Worm (Caenorhabditis elegans) whole organism, L1 larva: ENCODE results near the gene sri-28.
"Not testable (repeated sequence)": the region's sequence is repeated elsewhere in the genome, so short reads cannot be mapped to it uniquely, and the experiment has no call there.

Experiments used
- C16A3.4 ChIP-seq: fragments of 150-350 bp; optimal IDR thresholded peaks from 2 replicates; lab custom pipeline; 2014; ENCODE audit warnings: missing biosample characterization, missing genetic modification characterization
- Y116A8C.19 ChIP-seq: sonication (generic microtip); optimal IDR thresholded peaks from 2 replicates; lab custom pipeline; 2016; ENCODE audit warnings: missing compliant biosample characterization, missing genetic modification characterization, borderline replicate concordance
- aha-1 ChIP-seq: fragments of 150-350 bp; optimal IDR thresholded peaks from 2 replicates; lab custom pipeline; 2014; ENCODE audit warnings: missing biosample characterization, missing genetic modification characterization
- aly-2 ChIP-seq: fragments of 150-350 bp; optimal IDR thresholded peaks from 2 replicates; lab custom pipeline; 2014; ENCODE audit warnings: missing biosample characterization, missing genetic modification characterization
- ama-1 ChIP-seq: fragments of 150-350 bp; optimal IDR thresholded peaks from 2 replicates; lab custom pipeline; 2014
- blmp-1 ChIP-seq: fragments of 150-350 bp; optimal IDR thresholded peaks from 2 replicates; lab custom pipeline; 2014; ENCODE audit warnings: missing biosample characterization, missing genetic modification characterization
- ceh-63 ChIP-seq: fragments of 200-800 bp; sonication (Bioruptor generic); optimal IDR thresholded peaks from 2 replicates; lab custom pipeline; 2018; ENCODE audit warnings: mild to moderate bottlenecking, missing genetic modification characterization, missing compliant biosample characterization
- ceh-8 ChIP-seq: fragments of 200-800 bp; sonication (Bioruptor generic); optimal IDR thresholded peaks from 2 replicates; lab custom pipeline; 2018; ENCODE audit warnings: mild to moderate bottlenecking, missing genetic modification characterization, moderate library complexity, missing compliant biosample characterization
- ceh-82 ChIP-seq, 3 experiments: fragments of 150-350 bp in 1 of 3; sonication (generic microtip) in 2 of 3; optimal IDR thresholded peaks; 2 replicates each; lab custom pipeline; 2014 to 2017; ENCODE audit warnings: missing biosample characterization in 3 of 3, missing genetic modification characterization in 3 of 3
- ceh-88 ChIP-seq: fragments of 200-800 bp; sonication (Bioruptor generic); IDR thresholded peaks from 2 replicates; pipeline ENCODE4 v1.3.6; 2022; ENCODE audit warnings: missing genetic modification characterization, missing compliant biosample characterization
- ceh-90 ChIP-seq: sonication (generic microtip); optimal IDR thresholded peaks from 2 replicates; lab custom pipeline; 2016; ENCODE audit warnings: missing genetic modification characterization, missing compliant biosample characterization
- ces-1 ChIP-seq: fragments of 150-350 bp; optimal IDR thresholded peaks from 2 replicates; lab custom pipeline; 2014; ENCODE audit warnings: missing biosample characterization, missing genetic modification reagents, missing genetic modification characterization
- dpl-1 ChIP-seq, 3 experiments: fragments of 150-350 bp in 2 of 3; sonication (generic microtip) in 1 of 3; optimal IDR thresholded peaks; 2 replicates each; lab custom pipeline; 2014 to 2017; ENCODE audit warnings: missing biosample characterization in 3 of 3, missing genetic modification characterization in 3 of 3, missing genetic modification reagents in 3 of 3
- dsc-1 ChIP-seq: sonication (generic microtip); optimal IDR thresholded peaks from 2 replicates; lab custom pipeline; 2016; ENCODE audit warnings: mild to moderate bottlenecking, missing genetic modification characterization, missing compliant biosample characterization
- efl-1 ChIP-seq, 4 experiments: fragments of 150-350 bp; optimal IDR thresholded peaks in 3 of 4; peaks in 1 of 4; 1 replicate in 1 of 4; 2 replicates in 3 of 4; lab custom pipeline; 2014; ENCODE audit warnings: missing biosample characterization in 2 of 4, missing genetic modification characterization in 2 of 4, missing genetic modification reagents in 2 of 4
- elt-3 ChIP-seq, 6 experiments: fragments of 150-350 bp in 1 of 6; sonication (generic microtip); optimal IDR thresholded peaks; 2 replicates each; lab custom pipeline; 2017 to 2018; ENCODE audit warnings: missing biosample characterization in 6 of 6, missing genetic modification characterization in 6 of 6, inconsistent platforms in 1 of 6
- fkh-8 ChIP-seq: sonication (generic microtip); optimal IDR thresholded peaks from 2 replicates; lab custom pipeline; 2016; ENCODE audit warnings: mild to moderate bottlenecking, missing genetic modification characterization, missing compliant biosample characterization
- fos-1 ChIP-seq: fragments of 150-350 bp; optimal IDR thresholded peaks from 2 replicates; lab custom pipeline; 2014; ENCODE audit warnings: missing biosample characterization, missing genetic modification characterization
- hlh-4 ChIP-seq: sonication (generic microtip); optimal IDR thresholded peaks from 2 replicates; lab custom pipeline; 2016; ENCODE audit warnings: mild to moderate bottlenecking, missing genetic modification characterization, missing compliant biosample characterization
- lin-13 ChIP-seq: fragments of 150-350 bp; optimal IDR thresholded peaks from 2 replicates; lab custom pipeline; 2014; ENCODE audit warnings: missing biosample characterization, missing genetic modification reagents, missing genetic modification characterization
- lin-14 ChIP-seq: fragments of 200-800 bp; sonication (Bioruptor generic); optimal IDR thresholded peaks from 2 replicates; lab custom pipeline; 2018; ENCODE audit warnings: mild to moderate bottlenecking, missing genetic modification characterization, moderate library complexity, missing compliant biosample characterization
- lin-39 ChIP-seq: fragments of 150-350 bp; optimal IDR thresholded peaks from 2 replicates; lab custom pipeline; 2014; ENCODE audit warnings: missing biosample characterization, missing genetic modification reagents, missing genetic modification characterization
- lir-3 ChIP-seq: sonication (generic microtip); optimal IDR thresholded peaks from 2 replicates; lab custom pipeline; 2016; ENCODE audit warnings: mild to moderate bottlenecking, missing genetic modification characterization, moderate library complexity, missing compliant biosample characterization; ENCODE audit not compliant: poor library complexity
- lsy-2 ChIP-seq, 2 experiments: fragments of 150-350 bp; optimal IDR thresholded peaks; 2 replicates each; lab custom pipeline; 2014; ENCODE audit warnings: missing biosample characterization in 2 of 2, missing genetic modification characterization in 2 of 2
- mab-9 ChIP-seq: fragments of 200-800 bp; sonication (Bioruptor generic); IDR thresholded peaks from 2 replicates; pipeline ENCODE4 v1.3.6; 2022; ENCODE audit warnings: missing genetic modification reagents, missing genetic modification characterization, missing compliant biosample characterization
- mep-1 ChIP-seq: fragments of 150-350 bp; optimal IDR thresholded peaks from 2 replicates; lab custom pipeline; 2014; ENCODE audit warnings: missing biosample characterization, missing genetic modification characterization
- nhr-28 ChIP-seq: fragments of 150-350 bp; optimal IDR thresholded peaks from 2 replicates; lab custom pipeline; 2014; ENCODE audit warnings: missing biosample characterization, missing genetic modification characterization
- nhr-77 ChIP-seq: fragments of 150-350 bp; optimal IDR thresholded peaks from 2 replicates; lab custom pipeline; 2014; ENCODE audit warnings: missing biosample characterization, missing genetic modification characterization
- nhr-84 ChIP-seq: sonication (generic microtip); optimal IDR thresholded peaks from 2 replicates; lab custom pipeline; 2017; ENCODE audit warnings: missing biosample characterization, missing genetic modification characterization
- nhr-85 ChIP-seq: sonication (generic microtip); peaks from one replicate; lab custom pipeline; 2016; ENCODE audit warnings: missing genetic modification characterization, inconsistent platforms, missing compliant biosample characterization
- nhr-90 ChIP-seq: sonication (generic microtip); optimal IDR thresholded peaks from 2 replicates; lab custom pipeline; 2016; ENCODE audit warnings: mild to moderate bottlenecking, missing genetic modification characterization, missing compliant biosample characterization; ENCODE audit not compliant: poor library complexity
- pqm-1 ChIP-seq: sonication (generic microtip); optimal IDR thresholded peaks from 3 replicates; lab custom pipeline; 2017; ENCODE audit warnings: missing biosample characterization, missing genetic modification characterization
- rnt-1 ChIP-seq: sonication (generic microtip); optimal IDR thresholded peaks from 2 replicates; lab custom pipeline; 2016; ENCODE audit warnings: mild to moderate bottlenecking, missing genetic modification characterization, moderate library complexity, missing compliant biosample characterization
- snu-23 ChIP-seq: sonication (generic microtip); optimal IDR thresholded peaks from 2 replicates; lab custom pipeline; 2016; ENCODE audit warnings: missing genetic modification characterization, missing compliant biosample characterization
- sox-4 ChIP-seq: sonication (generic microtip); optimal IDR thresholded peaks from 2 replicates; lab custom pipeline; 2016; ENCODE audit warnings: missing genetic modification characterization, missing compliant biosample characterization
- sptf-1 ChIP-seq: fragments of 150-350 bp; optimal IDR thresholded peaks from 2 replicates; lab custom pipeline; 2014; ENCODE audit warnings: missing biosample characterization, missing genetic modification characterization
- sup-37 ChIP-seq: fragments of 200-800 bp; sonication (Bioruptor generic); optimal IDR thresholded peaks from 2 replicates; lab custom pipeline; 2018; ENCODE audit warnings: mild to moderate bottlenecking, missing genetic modification characterization, missing compliant biosample characterization
- swsn-7 ChIP-seq: sonication (generic microtip); optimal IDR thresholded peaks from 2 replicates; lab custom pipeline; 2016; ENCODE audit warnings: missing genetic modification characterization, missing compliant biosample characterization
- tbx-2 ChIP-seq: sonication (generic microtip); optimal IDR thresholded peaks from 2 replicates; lab custom pipeline; 2016; ENCODE audit warnings: missing genetic modification characterization, missing compliant biosample characterization
- unc-98 ChIP-seq: fragments of 200-800 bp; sonication (Bioruptor generic); IDR thresholded peaks from 2 replicates; pipeline ENCODE4 v1.3.6; 2022; ENCODE audit warnings: missing genetic modification characterization, missing compliant biosample characterization

The sri-28 gene

ce11 chrII:3028264-3028663 lies 20.2 kb upstream of the sri-28 start:
- TF ChIP-seq blmp-1 (tag; lab: Kevin White, UChicago) (peak; percentile 98), sox-4 (tag; lab: Kevin White, UChicago) (no peak), ceh-63 (no peak), mab-9 (GFP tag; lab: Robert Waterston, UW) (no peak), lir-3 (no peak), elt-3 (tag; optimal IDR thresholded peaks at IDR 0.05; lab: Kevin White, UChicago) (peak in 1 of 6 experiments; percentile 31), Y116A8C.19 (tag; lab: Kevin White, UChicago) (no peak), lin-39 (tag; lab: Kevin White, UChicago) (no peak), lsy-2 (tag; optimal IDR thresholded peaks at IDR 0.05; lab: Kevin White, UChicago) (no peak), hlh-4 (tag; lab: Kevin White, UChicago) (no peak), mep-1 (tag; lab: Kevin White, UChicago) (peak; percentile 23), swsn-7 (tag; lab: Kevin White, UChicago) (no peak), dsc-1 (tag; lab: Kevin White, UChicago) (no peak), C16A3.4 (peak; percentile 7), nhr-84 (tag; lab: Kevin White, UChicago) (no peak), snu-23 (GFP tag; lab: Kevin White, UChicago) (peak; percentile 21), ceh-90 (tag; lab: Kevin White, UChicago) (no peak), nhr-28 (no peak), ceh-88 (GFP tag; lab: Robert Waterston, UW) (no peak), ama-1 (lab: Kevin White, UChicago) (no peak), ces-1 (GFP tag; lab: Kevin White, UChicago) (no peak), efl-1 (optimal IDR thresholded peaks at IDR 0.05; lab: Kevin White, UChicago) (no peak), efl-1 (GFP tag; optimal IDR thresholded peaks at IDR 0.05 in 1 of 2; lab: Kevin White, UChicago) (peak in 1 of 2 experiments; percentile 8), sup-37 (no peak), fkh-8 (no peak), dpl-1 (GFP tag; optimal IDR thresholded peaks at IDR 0.05; lab: Kevin White, UChicago) (no peak), ceh-82 (tag; optimal IDR thresholded peaks at IDR 0.05; lab: Kevin White, UChicago) (no peak), lin-13 (GFP tag; lab: Kevin White, UChicago) (no peak), ceh-8 (GFP tag; lab: Kevin White, UChicago) (no peak), lin-14 (no peak), nhr-77 (no peak), unc-98 (no peak)

- TF ChIP-seq dsc-1 (tag; lab: Kevin White, UChicago) (no peak), blmp-1 (tag; lab: Kevin White, UChicago) (peak; percentile 91), nhr-85 (tag; lab: Kevin White, UChicago) (peak; percentile 57), lin-14 (peak; percentile 29), unc-98 (no peak), ceh-63 (no peak), elt-3 (tag; optimal IDR thresholded peaks at IDR 0.05; lab: Kevin White, UChicago) (no peak)
Measured at ce11 chrII:3030416-3030815, 18.1 kb upstream of the sri-28 start.

- TF ChIP-seq sptf-1, aly-2, rnt-1 (tag; lab: Kevin White, UChicago): not testable (repeated sequence)
Measured at ce11 chrII:3032480-3032879, 16.0 kb upstream of the sri-28 start, which contains the start of gene B0454.6. Gene B0454.6, plus strand, starts transcription at chrII:3032780.

- TF ChIP-seq fkh-8 (no peak), pqm-1 (tag; lab: Kevin White, UChicago) (no peak), fos-1 (no peak), nhr-90 (tag; lab: Kevin White, UChicago) (no peak), aly-2 (tag; lab: Kevin White, UChicago) (no peak), efl-1 (optimal IDR thresholded peaks at IDR 0.05; lab: Kevin White, UChicago) (no peak), efl-1 (GFP tag; optimal IDR thresholded peaks at IDR 0.05 in 1 of 2; lab: Kevin White, UChicago) (no peak), aha-1 (tag; lab: Kevin White, UChicago) (no peak), tbx-2 (tag; lab: Kevin White, UChicago) (no peak)
Measured at ce11 chrII:3034914-3035313, 13.6 kb upstream of the sri-28 start.
